Fruit fly (Drosophila melanogaster) whole organism, pupa: ENCODE measurements around the gene pico.
A peak's percentile ranks its signal among the peaks of the same experiment; 100 is the strongest.

Experiments
- CG10348 ChIP-seq: fragments of 200-800 bp; sonication (Bioruptor generic); IDR thresholded peaks from 2 replicates; pipeline ENCODE4 v1.3.6; 2022; ENCODE audit warnings: missing biosample characterization, missing genetic modification characterization
- CG13204 ChIP-seq: fragments of 200-800 bp; sonication (Bioruptor generic); optimal IDR thresholded peaks from 2 replicates; lab custom pipeline; 2018; ENCODE audit warnings: missing biosample characterization, mild to moderate bottlenecking, missing genetic modification characterization, moderate library complexity
- CG32121 ChIP-seq: fragments of 200-800 bp; sonication (Bioruptor generic); IDR thresholded peaks from 2 replicates; pipeline ENCODE4 v1.3.6; 2022; ENCODE audit warnings: missing biosample characterization, missing genetic modification characterization
- CG8301 ChIP-seq: fragments of 200-800 bp; sonication (Bioruptor generic); optimal IDR thresholded peaks from 2 replicates; lab custom pipeline; 2018; ENCODE audit warnings: missing biosample characterization, mild to moderate bottlenecking, missing genetic modification characterization
- EcR ChIP-seq: fragments of 200-800 bp; sonication (Bioruptor generic); optimal IDR thresholded peaks from 3 replicates; lab custom pipeline; 2019; ENCODE audit warnings: missing biosample characterization, missing genetic modification characterization, mild to moderate bottlenecking, moderate library complexity, missing genetic modification reagents
- Pif1B ChIP-seq: fragments of 200-800 bp; sonication (Bioruptor generic); optimal IDR thresholded peaks from 3 replicates; lab custom pipeline; 2016; ENCODE audit warnings: missing biosample characterization, missing genetic modification characterization
- Snoo ChIP-seq: fragments of 200-800 bp; sonication (Bioruptor generic); optimal IDR thresholded peaks from 3 replicates; lab custom pipeline; 2017; ENCODE audit warnings: missing biosample characterization, mild to moderate bottlenecking, missing genetic modification characterization, inconsistent platforms
- fd96Ca ChIP-seq: fragments of 200-800 bp; sonication (Bioruptor generic); IDR thresholded peaks from 3 replicates; pipeline ENCODE4 v1.3.6; 2022; ENCODE audit warnings: missing biosample characterization, missing genetic modification characterization
- gl ChIP-seq: fragments of 200-800 bp; sonication (Bioruptor generic); optimal IDR thresholded peaks from 2 replicates; lab custom pipeline; 2018; ENCODE audit warnings: missing biosample characterization, mild to moderate bottlenecking, missing genetic modification characterization

- TF ChIP-seq EcR (GFP tag; lab: Kevin White, UChicago), result no peak
- TF ChIP-seq CG10348, result peak; percentile 55
- peak; percentile 82 for TF ChIP-seq Snoo (tag; lab: Kevin White, UChicago)
- TF ChIP-seq gl (tag; lab: Kevin White, UChicago), result peak; percentile 76
- TF ChIP-seq CG13204 (GFP tag; lab: Kevin White, UChicago), result peak; percentile 64
- TF ChIP-seq CG32121 (GFP tag; lab: Robert Waterston, UW), result peak; percentile 94
- peak; percentile 95 for TF ChIP-seq CG8301
- peak; percentile 85 for TF ChIP-seq Pif1B (GFP tag; lab: Kevin White, UChicago)
- TF ChIP-seq fd96Ca, result peak; percentile 81
Observed at dm6 chrX:19850503-19851094, 1.3 kb downstream of the pico start.
